Fruit fly (Drosophila melanogaster) whole organism, embryonic: ENCODE data around the gene CG33769.

Experiments
- CG5180 ChIP-seq: fragments of 200-800 bp; sonication (Bioruptor generic); optimal IDR thresholded peaks from 3 replicates; lab custom pipeline; 2017; ENCODE audit warnings: missing biosample characterization, missing genetic modification characterization, mild to moderate bottlenecking, moderate library complexity, missing genetic modification reagents
- CG8290 ChIP-seq, 3 experiments: fragments of 200-800 bp; sonication (Bioruptor generic); optimal IDR thresholded peaks; 2 replicates each; lab custom pipeline; 2016 to 2019; ENCODE audit warnings: missing biosample characterization in 3 of 3, missing genetic modification characterization in 3 of 3, mild to moderate bottlenecking in 2 of 3, moderate library complexity in 1 of 3
- Gug ChIP-seq: fragments of 200-800 bp; sonication (Bioruptor generic); IDR thresholded peaks from 4 replicates; pipeline ENCODE4 v1.3.6; 2022; ENCODE audit warnings: missing biosample characterization, missing genetic modification characterization
- HLH54F ChIP-seq: fragments of 200-800 bp; sonication (Bioruptor generic); optimal IDR thresholded peaks from 3 replicates; lab custom pipeline; 2016; ENCODE audit warnings: missing biosample characterization, missing genetic modification characterization
- Lpt ChIP-seq: fragments of >200 bp; optimal IDR thresholded peaks from 2 replicates; lab custom pipeline; 2018; ENCODE audit warnings: missing biosample characterization, missing genetic modification characterization
- Tbp ChIP-seq: fragments of >200 bp; optimal IDR thresholded peaks from 2 replicates; lab custom pipeline; 2018; ENCODE audit warnings: missing biosample characterization, missing genetic modification characterization
- pan ChIP-seq, 4 experiments: fragments of >200 bp in 3 of 4; fragments of 200-800 bp in 1 of 4; sonication (Bioruptor generic) in 1 of 4; optimal IDR thresholded peaks in 3 of 4; IDR thresholded peaks in 1 of 4; 2 replicates each; pipeline versions ENCODE4 v1.3.6 to Lab custom; 2017 to 2022; ENCODE audit warnings: missing biosample characterization in 2 of 4, missing genetic modification characterization in 2 of 4, mixed read lengths in 1 of 4
- sna ChIP-seq: fragments of 200-800 bp; sonication (Bioruptor generic); IDR thresholded peaks from 2 replicates; pipeline ENCODE4 v1.3.6; 2022; ENCODE audit warnings: missing biosample characterization, missing genetic modification characterization; ENCODE audit not compliant: partially characterized antibody
- ttk ChIP-seq: fragments of 200-800 bp; sonication (Bioruptor generic); IDR thresholded peaks from 2 replicates; pipeline ENCODE4 v2.1.2; 2022; ENCODE audit warnings: missing biosample characterization, missing genetic modification characterization

DNA sequence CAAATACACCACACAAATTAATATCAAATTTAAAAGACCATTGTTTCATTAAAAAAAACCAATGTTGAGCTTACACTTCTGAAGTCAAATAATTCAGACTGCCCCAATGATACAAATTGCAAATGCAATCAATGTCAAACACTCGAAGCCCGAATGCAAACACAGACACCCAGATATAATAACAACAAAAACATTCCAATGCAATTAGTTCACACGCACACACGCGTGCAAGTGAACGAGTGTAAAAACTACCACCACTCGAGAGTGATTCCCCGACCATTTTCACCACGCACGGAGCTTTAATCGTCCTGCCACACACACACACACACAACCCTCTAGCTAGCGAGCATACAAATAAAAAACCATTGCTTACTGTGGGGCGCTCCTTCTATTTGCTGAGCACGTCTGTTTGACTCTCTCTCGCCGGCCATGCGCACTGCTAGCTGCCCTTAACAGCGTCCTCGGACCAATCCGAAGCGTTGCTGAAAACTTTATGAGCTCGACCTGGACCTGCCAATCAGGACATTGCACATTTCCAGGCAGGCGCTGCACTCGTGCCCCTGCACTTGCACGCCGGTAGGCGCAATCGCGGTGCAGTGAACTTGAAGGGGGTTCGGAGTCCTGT, 5.3 kb upstream of the CG33769 start:
- TF ChIP-seq Tbp (GFP tag; lab: Kevin White, UChicago) (no peak), CG8290 (GFP tag; optimal IDR thresholded peaks at IDR 0.05; lab: Kevin White, UChicago) (no peak), CG8290 (tag; optimal IDR thresholded peaks at IDR 0.05; lab: Kevin White, UChicago) (no peak), HLH54F (GFP tag; lab: Kevin White, UChicago) (no peak), Lpt (GFP tag; lab: Kevin White, UChicago) (no peak), ttk (GFP tag; lab: Robert Waterston, UW) (no peak), CG5180 (GFP tag; lab: Kevin White, UChicago) (peak; percentile 7), sna (GFP tag; lab: Robert Waterston, UW) (no peak), pan (optimal IDR thresholded peaks at IDR 0.05; lab: Kevin White, UChicago) (no peak), pan (GFP tag; optimal IDR thresholded peaks at IDR 0.05 in 1 of 2, IDR thresholded peaks at IDR 0.05 in 1 of 2) (no peak), Gug (no peak)
